Fruit fly (Drosophila melanogaster): ENCODE results near the gene TyrRII.
A peak's percentile ranks its signal among the peaks of the same experiment; 100 is the strongest.

Gene TyrRII

dm6 chr3R:17703024-17703690 is 33.3 kb upstream of the TyrRII start (continued):
- TF ChIP-seq eg (GFP tag; IDR thresholded peaks at IDR 0.05), result peak; percentile 94
- TF ChIP-seq CG10631 (GFP tag; optimal IDR thresholded peaks at IDR 0.05), result peak; percentile 96
- peak; percentile 97 for TF ChIP-seq net (GFP tag; optimal IDR thresholded peaks at IDR 0.05)
- TF ChIP-seq dsx (GFP tag; optimal IDR thresholded peaks at IDR 0.05; ENCODE audit: poor library complexity, severe bottlenecking), result peak; percentile 94
- peak; percentile 78 for TF ChIP-seq CG1621 (tag; optimal IDR thresholded peaks at IDR 0.05)
- peak; percentile 94 for TF ChIP-seq spab (GFP tag; optimal IDR thresholded peaks at IDR 0.05)
- TF ChIP-seq Ets96B (tag; optimal IDR thresholded peaks at IDR 0.05), result peak; percentile 93
- TF ChIP-seq svp (GFP tag), result peak; percentile 96
- peak; percentile 94 for TF ChIP-seq CG6808 (GFP tag; optimal IDR thresholded peaks at IDR 0.05)
- peak; percentile 78 for TF ChIP-seq Blimp-1 (GFP tag; optimal IDR thresholded peaks at IDR 0.05)
- peak; percentile 97 for TF ChIP-seq Eip75B (GFP tag; optimal IDR thresholded peaks at IDR 0.05)
- peak; percentile 98 for TF ChIP-seq OdsH (GFP tag; optimal IDR thresholded peaks at IDR 0.05)
- peak; percentile 67 for TF ChIP-seq vri (GFP tag; optimal IDR thresholded peaks at IDR 0.05)
- no peak for TF ChIP-seq fkh (GFP tag; optimal IDR thresholded peaks at IDR 0.05)
- TF ChIP-seq achi (GFP tag; optimal IDR thresholded peaks at IDR 0.05), result peak; percentile 95
- peak; percentile 95 for TF ChIP-seq CG6792 (GFP tag; optimal IDR thresholded peaks at IDR 0.05)
- peak; percentile 96 for TF ChIP-seq acj6 (GFP tag; optimal IDR thresholded peaks at IDR 0.05)
- TF ChIP-seq CG31627 (GFP tag; optimal IDR thresholded peaks at IDR 0.05), result peak; percentile 96
- TF ChIP-seq Sox14 (GFP tag; optimal IDR thresholded peaks at IDR 0.05), result peak; percentile 97
- peak; percentile 89 for TF ChIP-seq CG16779 (tag; optimal IDR thresholded peaks at IDR 0.05)
- TF ChIP-seq cyc (GFP tag; optimal IDR thresholded peaks at IDR 0.05), result peak; percentile 95

- peak; percentile 99 for TF ChIP-seq CG6808 (GFP tag; optimal IDR thresholded peaks at IDR 0.05)
- TF ChIP-seq CG9139 (GFP tag; optimal IDR thresholded peaks at IDR 0.05), result peak; percentile 99
- TF ChIP-seq Hr4 (GFP tag; optimal IDR thresholded peaks at IDR 0.05), result peak; percentile 100
- peak; percentile 100 for TF ChIP-seq svp (GFP tag)
- TF ChIP-seq acj6 (GFP tag; optimal IDR thresholded peaks at IDR 0.05), result peak; percentile 100
- peak; percentile 100 for TF ChIP-seq CG34406 (GFP tag; optimal IDR thresholded peaks at IDR 0.05)
- peak; percentile 100 for TF ChIP-seq CG11762 (GFP tag; optimal IDR thresholded peaks at IDR 0.05; ENCODE audit: insufficient read depth)
- TF ChIP-seq Sox14 (GFP tag; optimal IDR thresholded peaks at IDR 0.05), result peak; percentile 100
- peak; percentile 99 for TF ChIP-seq achi (GFP tag; optimal IDR thresholded peaks at IDR 0.05)
- TF ChIP-seq OdsH (GFP tag; optimal IDR thresholded peaks at IDR 0.05), result peak; percentile 100
- peak; percentile 100 for TF ChIP-seq vri (GFP tag; optimal IDR thresholded peaks at IDR 0.05)
- TF ChIP-seq Met (GFP tag; optimal IDR thresholded peaks at IDR 0.05), result peak; percentile 100
- TF ChIP-seq CG8119 (GFP tag; IDR thresholded peaks at IDR 0.05), result peak; percentile 100
- TF ChIP-seq pdm3 (GFP tag; optimal IDR thresholded peaks at IDR 0.05), result peak; percentile 100
- TF ChIP-seq Lpt (GFP tag; optimal IDR thresholded peaks at IDR 0.05), result peak; percentile 100
- peak; percentile 100 for TF ChIP-seq Sox102F (GFP tag; optimal IDR thresholded peaks at IDR 0.05)
- TF ChIP-seq Eip93F (GFP tag; optimal IDR thresholded peaks at IDR 0.05), result peak; percentile 100
- peak; percentile 100 for TF ChIP-seq Eip75B (GFP tag; optimal IDR thresholded peaks at IDR 0.05)
- peak; percentile 100 for TF ChIP-seq Gug (GFP tag; IDR thresholded peaks at IDR 0.05)
- peak; percentile 100 for TF ChIP-seq CG3032 (tag; optimal IDR thresholded peaks at IDR 0.05)
- TF ChIP-seq Blimp-1 (GFP tag; optimal IDR thresholded peaks at IDR 0.05), result peak; percentile 97
- peak; percentile 100 for TF ChIP-seq dac (GFP tag; optimal IDR thresholded peaks at IDR 0.05)
- peak; percentile 100 for TF ChIP-seq spab (GFP tag; optimal IDR thresholded peaks at IDR 0.05)
- peak; percentile 100 for TF ChIP-seq ss (GFP tag; optimal IDR thresholded peaks at IDR 0.05)
- peak; percentile 100 for TF ChIP-seq salr (GFP tag; optimal IDR thresholded peaks at IDR 0.05)
- peak; percentile 100 for TF ChIP-seq eg (GFP tag; IDR thresholded peaks at IDR 0.05)
- TF ChIP-seq fkh (GFP tag; optimal IDR thresholded peaks at IDR 0.05), result peak; percentile 91
- peak; percentile 100 for TF ChIP-seq CG6163 (GFP tag; IDR thresholded peaks at IDR 0.05)
- TF ChIP-seq CG6276 (GFP tag; optimal IDR thresholded peaks at IDR 0.05), result peak; percentile 100
- TF ChIP-seq cyc (GFP tag; optimal IDR thresholded peaks at IDR 0.05), result peak; percentile 100
- peak; percentile 98 for TF ChIP-seq Hr38 (GFP tag; optimal IDR thresholded peaks at IDR 0.05)
- TF ChIP-seq CG10631 (GFP tag; optimal IDR thresholded peaks at IDR 0.05), result peak; percentile 100
- peak; percentile 100 for TF ChIP-seq CG8319 (GFP tag; optimal IDR thresholded peaks at IDR 0.05)
- peak; percentile 100 for TF ChIP-seq CG11902 (GFP tag; optimal IDR thresholded peaks at IDR 0.05)
- peak; percentile 100 for TF ChIP-seq esn (GFP tag; optimal IDR thresholded peaks at IDR 0.05)
- peak; percentile 99 for TF ChIP-seq CG6854 (GFP tag; optimal IDR thresholded peaks at IDR 0.05)
- peak; percentile 100 for TF ChIP-seq CG31627 (GFP tag; optimal IDR thresholded peaks at IDR 0.05)
Observed at dm6 chr3R:17703691-17704537, 32.5 kb upstream of the TyrRII start.
